Fruit fly (Drosophila melanogaster) S2 (cell line): ENCODE results near the gene CG9705.

ENCODE experiments used
- CG8478 ChIP-seq: fragments of >200 bp; optimal IDR thresholded peaks from 2 replicates; lab custom pipeline; 2018
- CTCF ChIP-seq, 2 experiments: fragments of >200 bp; optimal IDR thresholded peaks; 2 replicates each; lab custom pipeline; 2018

The CG9705 gene

dm6 chr3L:16800026-16800425, 20.1 kb downstream of the CG9705 start:
- TF ChIP-seq CTCF (optimal IDR thresholded peaks at IDR 0.05; lab: Kevin White, UChicago) (no peak), CG8478 (lab: Kevin White, UChicago) (no peak)

dm6 chr3L:16801499-16802452, 21.9 kb downstream of the CG9705 start:
- no peak for TF ChIP-seq CTCF (optimal IDR thresholded peaks at IDR 0.05; lab: Kevin White, UChicago)

dm6 chr3L:16803273-16803672, 23.4 kb downstream of the CG9705 start:
- TF ChIP-seq CTCF (optimal IDR thresholded peaks at IDR 0.05; lab: Kevin White, UChicago) (no peak), CG8478 (lab: Kevin White, UChicago) (no peak)

dm6 chr3L:16803708-16804350, 23.9 kb downstream of the CG9705 start:
- no peak for TF ChIP-seq CTCF (optimal IDR thresholded peaks at IDR 0.05; lab: Kevin White, UChicago)
- no peak for TF ChIP-seq CG8478 (lab: Kevin White, UChicago)

- no peak for TF ChIP-seq CTCF (optimal IDR thresholded peaks at IDR 0.05; lab: Kevin White, UChicago)
- no peak for TF ChIP-seq CG8478 (lab: Kevin White, UChicago)
These were observed 24.7 kb downstream of the CG9705 start, which contains the start of gene nudC for dm6 chr3L:16804627-16805026. Gene nudC, plus strand, starts transcription at chr3L:16804994.

dm6 chr3L:16805806-16806719, 26.2 kb downstream of the CG9705 start:
- TF ChIP-seq CTCF (optimal IDR thresholded peaks at IDR 0.05; lab: Kevin White, UChicago) = no peak
- TF ChIP-seq CG8478 (lab: Kevin White, UChicago) = no peak

dm6 chr3L:16806823-16807325, 27.0 kb downstream of the CG9705 start:
- TF ChIP-seq CG8478 (lab: Kevin White, UChicago) = no peak
- no peak for TF ChIP-seq CTCF (optimal IDR thresholded peaks at IDR 0.05; lab: Kevin White, UChicago)

- TF ChIP-seq CG8478 (lab: Kevin White, UChicago) (no peak), CTCF (optimal IDR thresholded peaks at IDR 0.05; lab: Kevin White, UChicago) (no peak)
These were observed 27.7 kb downstream of the CG9705 start, which contains the start of gene CG9674 for dm6 chr3L:16807558-16807957. Gene CG9674, minus strand, starts transcription at chr3L:16807731.

- TF ChIP-seq CTCF (optimal IDR thresholded peaks at IDR 0.05; lab: Kevin White, UChicago) (peak in 1 of 2 experiments; percentile 41), CG8478 (lab: Kevin White, UChicago) (no peak)
These were observed 28.2 kb downstream of the CG9705 start for dm6 chr3L:16808139-16808538.

dm6 chr3L:16810512-16810911, 30.6 kb downstream of the CG9705 start:
- TF ChIP-seq CTCF (optimal IDR thresholded peaks at IDR 0.05; lab: Kevin White, UChicago) (no peak), CG8478 (lab: Kevin White, UChicago) (no peak)

- TF ChIP-seq CTCF (optimal IDR thresholded peaks at IDR 0.05; lab: Kevin White, UChicago) = no peak
- no peak for TF ChIP-seq CG8478 (lab: Kevin White, UChicago)
These were observed 32.0 kb downstream of the CG9705 start for dm6 chr3L:16811908-16812307.

dm6 chr3L:16813984-16814383, 34.1 kb downstream of the CG9705 start:
- TF ChIP-seq CTCF (optimal IDR thresholded peaks at IDR 0.05; lab: Kevin White, UChicago) (no peak), CG8478 (lab: Kevin White, UChicago) (no peak)

- no peak for TF ChIP-seq CTCF (optimal IDR thresholded peaks at IDR 0.05; lab: Kevin White, UChicago)
These were observed 38.2 kb downstream of the CG9705 start for dm6 chr3L:16818063-16818462.

dm6 chr3L:16824725-16825124, 44.8 kb downstream of the CG9705 start:
- TF ChIP-seq CTCF (optimal IDR thresholded peaks at IDR 0.05; lab: Kevin White, UChicago) = no peak
- no peak for TF ChIP-seq CG8478 (lab: Kevin White, UChicago)
